Fruit fly (Drosophila melanogaster) S2 (cell line): ENCODE measurements around the gene SerRS.

Experiments used
- CG8478 ChIP-seq: fragments of >200 bp; optimal IDR thresholded peaks from 2 replicates; lab custom pipeline; 2018
- CTCF ChIP-seq, 2 experiments: fragments of >200 bp; optimal IDR thresholded peaks; 2 replicates each; lab custom pipeline; 2018

The SerRS gene

DNA sequence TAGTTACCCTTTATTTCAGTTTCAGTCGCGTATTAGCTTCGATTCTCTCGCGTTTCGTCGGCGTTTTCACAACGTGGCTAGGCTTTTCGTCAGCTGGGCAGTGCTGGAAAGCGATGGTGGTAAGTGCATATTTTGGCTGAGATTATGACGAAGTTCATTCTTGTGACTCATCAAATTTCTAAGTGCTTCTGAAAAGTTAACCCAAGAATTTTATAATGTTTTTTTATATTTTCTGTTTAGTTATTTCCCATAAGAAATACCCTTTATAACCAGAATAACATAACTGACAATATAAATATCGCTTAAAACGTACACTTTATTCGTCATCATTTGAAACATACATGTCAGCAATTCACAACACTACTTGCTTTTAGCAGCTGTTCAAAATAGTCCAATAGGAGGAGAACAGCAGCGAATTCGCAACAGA is at the start of gene SerRS, which contains the start of gene CG17260:
Gene SerRS (minus strand): TSS at position 251 of the 427 bp plus-strand sequence.
Gene CG17260 (plus strand): TSS at position 78 of the 427 bp plus-strand sequence.
- TF ChIP-seq CG8478 = no peak
- no peak for TF ChIP-seq CTCF (optimal IDR thresholded peaks at IDR 0.05; lab: Kevin White, UChicago)

DNA sequence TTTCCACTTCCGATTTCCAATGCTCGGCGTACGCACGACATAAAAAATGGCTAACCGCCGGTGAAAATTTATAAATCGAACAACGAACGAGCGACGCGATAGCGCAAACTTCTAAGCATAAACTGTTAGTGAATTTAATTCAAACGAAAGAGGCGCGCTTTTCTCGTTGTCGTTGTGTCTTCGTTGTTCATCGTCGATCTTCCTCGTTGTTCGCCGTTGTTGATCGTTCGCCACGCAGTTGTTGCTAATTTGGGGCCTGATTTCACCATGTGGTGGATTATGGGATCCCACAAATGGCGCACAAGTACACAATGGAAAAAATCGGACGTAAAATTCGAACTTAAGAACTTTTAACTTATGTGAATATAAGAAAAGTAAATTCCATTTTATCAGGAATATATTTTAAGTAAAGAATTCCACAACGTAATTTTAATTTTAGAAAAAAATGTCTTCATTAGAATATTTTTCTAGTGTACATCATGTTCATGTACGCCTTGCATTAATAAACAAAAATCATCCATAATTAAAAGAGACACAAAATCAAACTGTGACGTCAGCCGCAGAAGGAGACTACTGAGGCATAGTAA is 49.2 kb upstream of the SerRS start:
- no peak for TF ChIP-seq CTCF (optimal IDR thresholded peaks at IDR 0.05; lab: Kevin White, UChicago)
- TF ChIP-seq CG8478 = no peak

DNA sequence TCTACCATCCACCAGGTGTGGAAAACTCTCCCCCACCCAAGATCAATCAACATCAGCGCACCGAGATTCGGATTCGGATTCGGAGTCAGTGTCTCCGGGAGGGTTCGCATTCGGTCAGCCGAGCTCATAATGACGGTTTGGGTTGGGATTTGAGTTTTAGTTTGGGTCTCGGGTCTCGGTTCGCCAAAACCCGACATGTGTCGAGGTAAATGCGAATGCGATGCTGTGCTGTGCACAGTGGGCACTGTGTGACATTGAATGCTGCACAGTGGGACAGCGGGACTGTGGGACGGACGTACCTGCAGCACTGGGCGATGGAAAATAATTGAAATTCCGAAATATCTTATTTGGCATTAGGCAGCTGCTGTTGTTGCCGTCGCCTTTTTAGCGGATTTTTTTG is 46.3 kb upstream of the SerRS start:
- TF ChIP-seq CG8478 (no peak), CTCF (optimal IDR thresholded peaks at IDR 0.05; lab: Kevin White, UChicago) (no peak)

DNA sequence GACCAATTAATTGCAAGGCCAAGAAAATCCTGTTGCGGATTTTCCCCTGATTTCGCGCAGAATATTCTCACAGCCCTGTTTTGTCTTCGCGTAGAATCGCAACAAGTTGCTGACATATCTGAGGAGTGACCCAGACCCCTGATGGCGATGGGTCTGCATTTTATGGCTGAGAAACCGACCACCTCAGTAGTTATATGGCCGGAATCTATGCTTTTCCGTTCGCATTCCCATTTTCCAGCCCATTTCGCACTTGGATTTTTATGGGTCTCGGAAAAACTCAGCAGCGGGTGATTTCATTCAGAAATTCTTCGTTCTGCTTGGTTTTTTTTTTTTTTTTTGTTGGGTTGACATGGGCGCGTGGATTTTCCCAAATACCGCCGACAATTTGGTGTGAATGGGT is 45.7 kb upstream of the SerRS start:
- TF ChIP-seq CG8478 (no peak), CTCF (optimal IDR thresholded peaks at IDR 0.05; lab: Kevin White, UChicago) (no peak)

DNA sequence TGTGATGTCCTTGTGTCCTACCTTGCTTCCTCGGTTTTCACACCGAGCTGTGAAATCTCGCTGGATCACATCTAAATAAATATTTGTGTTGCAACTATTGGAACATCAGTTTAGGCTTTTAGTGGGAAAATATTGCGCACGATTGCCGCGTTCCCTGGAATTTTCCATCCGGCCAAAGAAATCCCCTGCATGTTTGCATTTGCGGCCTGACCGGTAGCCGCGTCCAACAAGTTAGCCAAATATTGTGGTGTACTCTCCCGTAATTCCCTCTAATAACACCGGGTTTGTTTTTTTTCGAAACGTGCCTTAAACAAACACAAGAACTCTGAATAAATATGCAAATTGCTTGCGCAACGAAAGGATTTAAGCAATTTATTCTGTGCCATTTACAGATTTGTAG is 41.5 kb upstream of the SerRS start:
- no peak for TF ChIP-seq CG8478
- TF ChIP-seq CTCF (optimal IDR thresholded peaks at IDR 0.05; lab: Kevin White, UChicago) = no peak

DNA sequence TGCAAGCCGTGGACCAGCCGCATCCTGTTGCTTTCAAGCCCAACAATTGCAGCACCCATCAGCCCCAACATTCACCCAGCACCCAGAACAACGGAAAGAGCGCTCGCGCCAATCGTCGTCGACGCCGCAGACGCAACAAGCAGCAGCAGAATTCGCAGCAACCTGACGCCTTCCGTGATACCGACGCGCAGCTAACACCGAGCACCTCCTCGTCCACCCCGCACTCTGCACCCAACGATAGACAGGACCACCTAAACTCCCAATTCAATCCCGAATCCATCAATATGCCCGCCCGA is 22.4 kb upstream of the SerRS start:
- TF ChIP-seq CG8478 (no peak), CTCF (optimal IDR thresholded peaks at IDR 0.05; lab: Kevin White, UChicago) (no peak)

DNA sequence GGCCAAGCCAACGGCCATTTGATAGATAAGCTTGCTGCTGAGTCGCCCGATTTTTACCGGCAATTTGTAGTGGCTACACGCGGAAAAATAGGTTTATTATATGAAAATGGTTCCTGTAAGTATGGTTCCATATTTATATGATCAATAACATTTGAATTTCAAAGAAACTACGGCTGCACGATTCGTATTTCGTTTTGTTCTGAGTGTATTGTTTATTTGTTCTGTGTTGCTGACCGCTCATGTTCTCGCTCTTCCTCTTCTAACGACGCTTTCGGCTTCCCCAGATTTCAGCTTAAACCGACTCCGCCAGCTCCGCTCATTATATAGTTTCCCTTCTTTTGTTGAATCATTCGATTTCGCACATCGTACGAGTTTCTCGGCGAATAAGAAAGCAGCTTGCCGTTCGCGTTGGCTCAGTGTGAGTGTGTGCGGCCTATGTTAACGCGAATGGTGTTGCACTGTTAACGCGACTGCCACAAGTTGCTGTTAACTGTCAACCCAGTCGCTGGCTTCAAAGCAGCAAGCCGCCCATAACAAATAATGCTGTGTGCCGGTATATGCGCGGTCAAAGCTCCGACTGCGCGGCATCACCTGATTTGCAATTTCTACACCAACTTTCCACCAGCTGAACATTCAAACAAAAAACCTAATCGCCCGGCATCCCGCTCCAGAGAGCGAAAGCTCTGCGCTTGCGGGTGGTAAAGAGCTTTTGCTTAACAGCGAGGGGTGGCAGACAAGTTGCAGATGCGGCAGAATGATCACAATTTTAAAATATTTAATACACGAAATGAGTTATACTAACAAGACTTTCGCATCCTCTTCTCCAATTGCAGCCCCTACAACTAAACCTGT is 21.8 kb upstream of the SerRS start:
- TF ChIP-seq CG8478 (no peak), CTCF (optimal IDR thresholded peaks at IDR 0.05; lab: Kevin White, UChicago) (no peak)

DNA sequence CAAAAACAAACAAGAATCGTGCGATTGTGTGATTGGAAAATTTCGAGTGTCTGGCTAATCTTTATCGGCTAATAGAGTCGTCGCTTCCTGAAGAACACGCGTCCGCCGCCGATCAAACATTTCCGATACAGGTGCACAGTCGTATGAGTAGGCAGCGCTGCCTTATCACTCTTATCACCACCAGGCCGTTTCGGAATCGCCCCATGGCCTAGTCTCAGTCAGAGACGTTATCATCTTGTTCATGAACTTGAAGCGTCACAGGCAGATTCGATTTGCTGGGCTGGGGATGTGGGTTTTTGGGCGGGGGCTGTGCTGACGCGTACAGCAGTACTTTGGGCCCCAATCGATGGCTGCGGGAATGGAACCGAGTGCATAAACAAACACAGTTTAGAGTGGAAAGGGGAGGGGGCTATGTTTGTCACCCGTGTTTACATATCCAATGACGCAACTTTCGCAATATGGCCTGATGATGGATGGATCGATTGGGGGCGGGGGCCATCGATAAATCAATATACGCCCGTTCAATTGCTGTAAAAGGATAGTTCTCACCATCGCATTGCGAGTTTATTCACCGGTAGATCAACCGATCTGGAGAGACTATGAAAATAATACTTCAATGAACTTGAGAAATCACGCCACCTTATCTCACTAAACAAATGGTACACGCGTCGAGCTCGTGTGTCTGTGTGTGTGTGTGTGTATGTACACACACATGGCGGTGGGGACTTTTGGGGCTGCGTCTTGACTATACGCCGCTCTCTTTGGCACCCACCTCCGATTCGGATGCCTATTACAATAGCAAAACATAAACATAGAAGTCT is 21.0 kb upstream of the SerRS start:
- no peak for TF ChIP-seq CTCF (optimal IDR thresholded peaks at IDR 0.05; lab: Kevin White, UChicago)
- TF ChIP-seq CG8478 = no peak

DNA sequence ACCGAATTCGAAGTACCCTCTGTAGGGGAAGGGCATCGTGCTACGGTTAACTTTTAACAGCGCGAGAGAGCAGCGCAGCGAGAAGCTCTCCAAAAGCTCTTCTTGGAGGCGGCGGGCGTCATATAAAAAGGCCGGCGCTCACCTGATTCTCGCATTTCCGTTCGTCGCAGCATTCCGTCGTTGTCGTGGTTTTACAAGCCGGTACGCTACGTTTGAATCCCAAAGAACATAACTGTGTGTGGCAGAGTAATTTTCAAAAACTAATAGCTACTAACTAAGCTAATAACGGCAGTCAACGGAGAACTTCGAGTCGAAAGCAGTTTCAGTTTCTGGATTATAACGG is 19.2 kb upstream of the SerRS start, which contains the start of gene FASN1:
Gene FASN1 (plus strand): TSS at position 151 of the 343 bp plus-strand sequence.
- TF ChIP-seq CG8478 = no peak
- TF ChIP-seq CTCF (optimal IDR thresholded peaks at IDR 0.05; lab: Kevin White, UChicago) = no peak

DNA sequence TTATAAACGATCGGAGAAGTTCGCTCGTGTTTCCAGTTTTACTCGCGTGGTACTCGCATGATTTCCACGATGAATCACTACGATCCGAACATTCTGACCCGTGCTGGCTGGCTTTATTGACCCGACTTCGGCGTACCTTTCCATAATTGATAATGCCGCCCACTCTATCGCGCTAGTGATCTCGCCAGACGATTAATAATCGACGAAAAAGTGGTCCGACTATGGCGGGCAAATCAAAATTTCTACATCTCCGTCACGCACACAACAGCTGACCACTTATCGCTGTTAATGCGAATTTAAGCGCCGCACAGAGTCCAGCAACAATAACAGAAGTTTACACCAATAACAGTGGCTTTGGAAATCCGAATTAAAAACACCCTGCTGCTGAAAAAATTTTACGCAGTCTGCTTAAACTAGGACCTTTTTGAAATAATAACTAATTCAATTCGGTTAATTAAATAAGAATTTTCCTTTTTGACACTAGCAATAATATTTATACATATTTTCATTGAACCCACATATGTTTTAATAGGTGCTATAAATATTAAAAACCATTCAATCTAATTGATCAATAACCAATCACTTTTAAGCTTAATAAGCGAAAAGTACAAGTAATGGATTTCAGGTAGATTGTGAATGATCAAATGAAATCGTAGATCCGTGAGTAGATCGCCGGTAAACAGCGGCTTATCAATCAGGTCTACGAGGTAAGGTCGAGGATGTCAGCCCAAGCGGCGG is 18.7 kb upstream of the SerRS start:
- TF ChIP-seq CG8478 = no peak
- no peak for TF ChIP-seq CTCF (optimal IDR thresholded peaks at IDR 0.05; lab: Kevin White, UChicago)

DNA sequence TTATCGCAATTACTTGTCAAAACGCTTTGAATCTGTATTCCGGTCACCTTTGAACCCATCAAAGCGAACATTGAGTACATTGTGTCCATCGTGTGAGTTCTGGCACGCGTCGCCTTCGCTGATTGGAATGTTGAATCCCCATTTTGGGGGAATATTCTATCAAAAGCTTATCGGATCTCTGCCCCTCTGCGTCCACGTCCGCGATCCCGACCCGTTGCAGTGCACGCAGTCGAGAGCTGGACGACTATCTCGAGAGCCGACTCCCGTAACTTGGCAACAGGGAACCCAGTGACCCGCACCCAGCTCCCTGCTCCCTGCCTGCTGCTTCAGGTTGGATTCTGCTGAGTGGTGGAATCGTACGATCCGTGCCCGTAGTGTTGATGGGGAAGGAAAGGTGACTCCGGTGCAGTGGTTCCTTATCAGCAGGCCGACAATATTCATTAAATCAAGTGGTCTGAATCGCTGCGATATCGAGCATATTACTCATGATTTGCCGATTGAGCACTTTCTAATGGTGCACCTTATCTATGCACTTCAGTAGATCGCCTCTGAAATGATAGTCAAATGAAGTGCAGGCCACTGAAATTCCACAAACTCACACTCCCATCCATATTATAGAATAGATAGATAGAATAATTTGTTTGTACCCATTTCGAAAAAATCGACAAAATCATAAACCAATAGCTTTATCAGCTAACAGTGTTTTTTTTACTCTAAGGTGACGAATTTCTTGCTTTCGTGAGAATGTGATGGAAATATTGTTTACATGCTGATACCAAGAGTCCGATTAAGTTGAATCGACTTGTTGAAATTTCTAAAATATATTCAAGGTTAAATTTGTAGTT is 7.7 kb upstream of the SerRS start:
- no peak for TF ChIP-seq CTCF (optimal IDR thresholded peaks at IDR 0.05; lab: Kevin White, UChicago)

DNA sequence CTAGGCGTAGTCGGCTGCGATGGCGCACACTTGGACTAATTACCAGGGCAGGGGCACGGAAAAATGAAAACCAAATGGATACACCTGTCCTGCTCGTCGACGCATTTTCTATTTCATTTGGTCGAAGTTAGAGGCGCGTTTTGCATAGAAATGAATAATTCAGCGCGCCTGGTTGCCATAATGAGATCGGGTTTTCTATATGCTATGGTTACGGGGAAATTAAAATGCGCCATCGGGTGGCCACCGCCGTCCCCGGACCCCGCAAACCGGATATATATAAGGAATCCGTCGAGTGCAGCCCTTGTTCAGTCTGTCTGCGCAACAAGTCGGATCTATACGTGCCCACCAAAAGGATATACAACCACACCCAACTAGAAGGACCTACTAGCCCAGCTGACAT is 6.4 kb upstream of the SerRS start, which contains the start of gene FASN2:
Gene FASN2 (plus strand): TSS at position 301 of the 400 bp plus-strand sequence.
- TF ChIP-seq CTCF (optimal IDR thresholded peaks at IDR 0.05; lab: Kevin White, UChicago) (no peak), CG8478 (no peak)

DNA sequence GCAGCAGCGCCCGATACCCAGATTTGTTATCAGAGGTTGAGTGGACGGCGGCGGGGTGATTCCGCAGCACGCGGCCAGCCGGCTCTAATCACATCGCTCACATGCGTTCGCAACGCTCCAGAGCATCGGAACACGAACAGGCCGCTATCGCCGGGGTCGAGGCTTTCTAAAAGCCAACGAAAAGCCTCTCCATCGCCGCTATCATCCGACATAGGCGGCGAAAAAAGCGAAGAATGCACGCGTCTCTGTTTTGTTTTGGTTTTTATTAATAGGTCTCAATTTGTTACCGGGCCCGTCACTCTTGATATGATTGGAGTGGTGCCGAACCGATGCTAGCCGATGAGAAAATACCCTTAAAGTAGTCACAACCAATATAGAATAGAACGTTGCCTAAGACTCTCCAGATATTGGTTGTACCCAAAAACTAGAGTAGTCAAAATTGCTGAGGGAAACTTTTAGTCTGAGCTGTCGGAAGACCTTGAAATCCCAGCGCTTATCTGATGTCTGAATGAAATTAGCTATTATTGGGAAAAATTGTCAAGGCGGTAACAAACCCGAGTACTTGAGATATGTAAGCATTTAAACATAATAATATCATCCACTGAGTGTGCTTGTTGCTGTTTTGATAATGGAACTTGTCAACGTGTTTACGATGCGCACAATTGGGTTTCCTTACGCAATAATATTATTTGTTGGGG is 4.9 kb upstream of the SerRS start, which contains the start of gene CG17261:
Gene CG17261 (plus strand): TSS at position 634 of the 698 bp plus-strand sequence.
- TF ChIP-seq CG8478 (no peak), CTCF (optimal IDR thresholded peaks at IDR 0.05; lab: Kevin White, UChicago) (no peak)

DNA sequence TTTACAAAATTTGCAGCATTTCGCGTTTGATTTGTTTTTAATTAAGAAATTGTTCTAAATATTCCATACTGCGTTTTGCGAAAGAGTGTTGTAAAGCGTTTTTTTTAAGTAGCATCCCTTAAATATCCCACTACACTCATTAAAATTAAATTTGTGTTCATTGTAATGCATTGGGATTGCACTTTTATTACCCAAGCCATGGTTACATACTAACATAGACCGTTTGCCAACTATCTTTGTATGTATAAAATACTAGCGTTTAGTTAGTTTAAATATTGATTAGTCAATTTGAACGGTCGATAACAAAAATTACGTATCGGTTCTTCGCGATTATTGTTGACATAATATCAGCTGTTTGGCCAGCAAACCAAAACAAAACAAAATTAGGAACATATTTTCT is 2.6 kb upstream of the SerRS start, which contains the start of the genes cnir and CG17221:
Gene cnir (minus strand): TSS at position 39 of the 400 bp plus-strand sequence.
Gene CG17221 (plus strand): TSS at position 203 of the 400 bp plus-strand sequence.
- no peak for TF ChIP-seq CG8478
- TF ChIP-seq CTCF (optimal IDR thresholded peaks at IDR 0.05; lab: Kevin White, UChicago) = no peak
